Worm (Caenorhabditis elegans): ENCODE data around the gene ckk-1.

ckk-1 gene

DNA sequence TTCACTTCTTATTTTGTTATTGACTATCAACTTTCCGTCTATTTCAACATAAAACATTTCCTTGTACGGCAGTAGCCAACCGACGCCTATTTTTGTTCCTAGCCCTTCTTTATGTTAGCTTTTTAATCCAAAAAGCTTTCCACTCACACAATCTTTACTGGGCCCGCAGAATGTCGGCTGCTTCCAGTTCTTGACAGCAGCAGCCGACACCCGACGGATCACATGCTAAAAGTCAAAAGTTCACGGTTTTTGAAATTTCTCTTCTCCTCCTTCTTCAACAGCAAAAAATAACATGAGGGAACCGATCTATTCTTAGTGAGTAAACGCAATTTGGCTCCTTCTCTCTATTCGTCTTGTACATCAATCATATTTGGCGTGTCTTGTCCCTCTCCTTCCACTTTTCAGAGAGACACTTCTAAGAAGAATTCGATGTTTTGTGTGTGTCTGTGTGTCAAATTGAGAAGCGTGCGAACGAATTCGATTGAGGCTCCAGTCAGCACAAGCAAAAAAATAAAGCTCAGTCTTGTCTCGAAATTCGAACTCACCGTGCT is 2.8 kb upstream of the ckk-1 start:
- no peak for TF ChIP-seq mbf-1 (tag; optimal IDR thresholded peaks at IDR 0.05)
- TF ChIP-seq peb-1 (tag; optimal IDR thresholded peaks at IDR 0.05) = no peak
- no peak for TF ChIP-seq dmd-4 (tag; optimal IDR thresholded peaks at IDR 0.05)
- no peak for TF ChIP-seq nhr-77 (tag; optimal IDR thresholded peaks at IDR 0.05)
- TF ChIP-seq Y55F3AM.14 (GFP tag; optimal IDR thresholded peaks at IDR 0.05) = no peak
- TF ChIP-seq nhr-10 (tag; optimal IDR thresholded peaks at IDR 0.05) = no peak
- peak; percentile 2 for TF ChIP-seq ztf-4 (tag; optimal IDR thresholded peaks at IDR 0.05)
- peak; percentile 54 for TF ChIP-seq unc-55 (GFP tag; optimal IDR thresholded peaks at IDR 0.05)
- TF ChIP-seq elt-1 (tag; optimal IDR thresholded peaks at IDR 0.05) = no peak
- TF ChIP-seq ztf-1 (GFP tag; conservative IDR thresholded peaks at IDR 0.05) = no peak
- no peak for TF ChIP-seq nhr-21 (tag; optimal IDR thresholded peaks at IDR 0.05)
- TF ChIP-seq lin-13 (GFP tag; optimal IDR thresholded peaks at IDR 0.05) = peak; percentile 38
- no peak for TF ChIP-seq R02D3.7 (tag; optimal IDR thresholded peaks at IDR 0.05)
- TF ChIP-seq sma-3 (GFP tag; optimal IDR thresholded peaks at IDR 0.05) = no peak
- peak; percentile 23 for TF ChIP-seq zag-1 (tag; optimal IDR thresholded peaks at IDR 0.05)
- no peak for TF ChIP-seq nhr-12 (tag; optimal IDR thresholded peaks at IDR 0.05)
- no peak for TF ChIP-seq aly-2 (tag; optimal IDR thresholded peaks at IDR 0.05)
- peak; percentile 57 for TF ChIP-seq sma-9 (GFP tag; optimal IDR thresholded peaks at IDR 0.05)
- no peak for TF ChIP-seq sma-9 (tag; optimal IDR thresholded peaks at IDR 0.05)
- TF ChIP-seq snpc-4 (tag; optimal IDR thresholded peaks at IDR 0.05) = peak; percentile 91
- TF ChIP-seq alr-1 (tag; optimal IDR thresholded peaks at IDR 0.05) = no peak
- TF ChIP-seq nhr-129 (tag; optimal IDR thresholded peaks at IDR 0.05) = peak; percentile 1
- TF ChIP-seq unc-39 (tag; optimal IDR thresholded peaks at IDR 0.05) = no peak
- TF ChIP-seq lsy-2 (tag; optimal IDR thresholded peaks at IDR 0.05) = peak in 1 of 2 experiments; percentile 10
- TF ChIP-seq lin-39 (tag; optimal IDR thresholded peaks at IDR 0.05) = no peak
- no peak for TF ChIP-seq gmeb-1 (tag; optimal IDR thresholded peaks at IDR 0.05)
- TF ChIP-seq ama-1 (optimal IDR thresholded peaks at IDR 0.05) = no peak
- TF ChIP-seq unc-62 (GFP tag; optimal IDR thresholded peaks at IDR 0.05) = no peak
- TF ChIP-seq ceh-16 (tag; optimal IDR thresholded peaks at IDR 0.05) = no peak
- TF ChIP-seq mdl-1 (tag; optimal IDR thresholded peaks at IDR 0.05) = peak in 1 of 2 experiments; percentile 12
- TF ChIP-seq blmp-1 (tag; optimal IDR thresholded peaks at IDR 0.05; ENCODE audit: insufficient read depth) = no peak
- peak; percentile 47 for TF ChIP-seq C34F6.9 (tag; optimal IDR thresholded peaks at IDR 0.05)
- TF ChIP-seq nhr-6 (tag; optimal IDR thresholded peaks at IDR 0.05) = no peak
- no peak for TF ChIP-seq F13H6.1 (tag; optimal IDR thresholded peaks at IDR 0.05)
- TF ChIP-seq ZK546.5 (tag; optimal IDR thresholded peaks at IDR 0.05) = no peak

DNA sequence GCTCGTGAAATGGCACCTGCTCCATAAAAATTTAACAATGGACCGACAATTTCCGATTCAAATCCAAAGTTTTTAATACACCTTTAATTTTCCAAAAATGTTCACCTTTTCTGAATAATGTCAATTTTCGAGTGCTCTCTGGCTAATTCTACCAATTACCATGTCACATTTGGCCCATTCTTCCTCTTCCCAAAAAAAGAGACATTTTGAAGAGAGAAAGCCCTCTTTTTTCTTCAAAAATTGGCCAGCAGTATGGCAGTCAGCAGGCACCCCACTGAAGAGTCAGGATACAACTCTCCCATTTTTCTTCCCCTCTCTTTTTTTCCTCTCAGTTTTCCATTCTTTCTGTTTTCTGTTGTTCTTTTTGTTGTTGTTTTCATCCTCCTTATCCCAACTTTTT is 770 bp upstream of the ckk-1 start:
- TF ChIP-seq elt-3 (tag; optimal IDR thresholded peaks at IDR 0.05) = no peak
- TF ChIP-seq sma-3 (GFP tag; optimal IDR thresholded peaks at IDR 0.05) = no peak
- no peak for TF ChIP-seq ZK546.5 (tag; optimal IDR thresholded peaks at IDR 0.05)
- no peak for TF ChIP-seq unc-62 (GFP tag; optimal IDR thresholded peaks at IDR 0.05)
- TF ChIP-seq nhr-10 (tag; optimal IDR thresholded peaks at IDR 0.05) = no peak
- no peak for TF ChIP-seq ceh-16 (tag; optimal IDR thresholded peaks at IDR 0.05)
- TF ChIP-seq lsy-2 (tag; optimal IDR thresholded peaks at IDR 0.05) = peak in 1 of 2 experiments; percentile 29
- peak; percentile 2 for TF ChIP-seq C34F6.9 (tag; optimal IDR thresholded peaks at IDR 0.05)
- TF ChIP-seq nhr-11 (tag; optimal IDR thresholded peaks at IDR 0.05) = no peak
- no peak for TF ChIP-seq crh-2 (tag; optimal IDR thresholded peaks at IDR 0.05)
- peak; percentile 11 for TF ChIP-seq unc-55 (GFP tag; optimal IDR thresholded peaks at IDR 0.05)
- no peak for TF ChIP-seq mab-5 (tag; optimal IDR thresholded peaks at IDR 0.05)
- no peak for TF ChIP-seq gmeb-1 (tag; optimal IDR thresholded peaks at IDR 0.05)
- no peak for TF ChIP-seq mbf-1 (tag; optimal IDR thresholded peaks at IDR 0.05)
- no peak for TF ChIP-seq mdl-1 (tag; optimal IDR thresholded peaks at IDR 0.05)
- TF ChIP-seq nhr-21 (tag; optimal IDR thresholded peaks at IDR 0.05) = no peak
- TF ChIP-seq ztf-4 (tag; optimal IDR thresholded peaks at IDR 0.05) = no peak
- no peak for TF ChIP-seq nhr-237 (tag; optimal IDR thresholded peaks at IDR 0.05)
- TF ChIP-seq skn-1 (tag; optimal IDR thresholded peaks at IDR 0.05) = no peak

DNA sequence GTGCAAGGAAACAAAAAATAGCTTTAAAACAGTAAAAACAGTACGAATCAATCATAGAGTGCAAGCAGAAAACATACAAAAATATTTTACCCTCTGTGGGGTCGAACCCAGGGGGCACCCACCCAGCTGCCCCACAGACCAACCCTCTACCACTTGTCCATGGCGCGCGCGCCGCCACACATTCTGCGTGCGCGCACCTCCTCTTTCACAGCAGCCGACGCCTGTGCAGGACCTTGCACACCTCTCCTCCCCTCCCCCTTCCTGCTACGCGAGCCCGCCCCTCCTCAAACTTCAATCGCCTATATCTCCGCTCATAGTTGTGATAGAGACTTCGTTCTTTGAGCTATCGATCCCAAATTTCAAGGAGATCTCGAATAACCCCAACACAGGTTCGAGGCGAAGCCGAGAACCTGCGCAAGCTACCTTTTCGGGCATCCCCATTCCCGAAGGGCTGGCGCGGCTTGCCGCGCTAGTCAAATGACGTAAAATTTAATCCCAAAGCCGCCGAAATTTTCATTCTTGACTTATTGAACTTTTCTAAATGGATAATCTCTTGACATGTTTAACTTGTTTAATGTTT is 2.1 kb downstream of the ckk-1 start:
- TF ChIP-seq snpc-4 (tag; optimal IDR thresholded peaks at IDR 0.05) = peak; percentile 34

Measured in whole organism, L2 larva.